Fruit fly (Drosophila melanogaster): ENCODE results near the gene Nup133.

Gene Nup133

DNA sequence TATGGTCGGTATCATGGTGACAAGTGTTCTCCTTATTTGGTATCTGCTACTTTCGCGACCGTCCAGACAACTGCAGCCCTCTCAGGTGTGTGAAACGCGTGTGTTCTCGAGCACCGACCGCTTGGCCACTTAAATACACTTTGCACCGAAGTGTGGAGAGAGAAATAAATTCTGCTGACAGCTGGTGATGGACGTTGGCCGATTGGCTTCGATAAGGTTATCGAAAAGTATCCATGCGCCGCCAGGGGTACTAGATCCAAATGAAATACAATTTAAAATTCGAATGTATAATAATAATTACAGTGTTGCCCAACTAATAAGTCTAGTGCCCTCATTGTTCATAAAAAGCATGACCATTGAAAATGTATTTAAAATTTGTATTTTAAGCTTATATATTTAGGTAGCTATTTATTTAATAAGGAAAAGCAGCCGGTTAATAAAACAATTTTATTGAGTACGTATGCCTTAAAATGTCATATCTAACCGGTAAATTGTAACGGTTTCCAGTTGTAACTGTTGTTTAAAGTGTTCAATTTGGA lies 4.0 kb upstream of the Nup133 start, which contains the start of the genes Gclm and CG17625 (continued):
- no peak for TF ChIP-seq C15 (GFP tag; IDR thresholded peaks at IDR 0.05)
- peak; percentile 36 for TF ChIP-seq dmrt99B (tag; optimal IDR thresholded peaks at IDR 0.05)
- no peak for TF ChIP-seq CG11398 (GFP tag; optimal IDR thresholded peaks at IDR 0.05)
- peak; percentile 18 to 21 for TF ChIP-seq chif (GFP tag; optimal IDR thresholded peaks at IDR 0.05)
- TF ChIP-seq ci (GFP tag; IDR thresholded peaks at IDR 0.05) = peak; percentile 74
- no peak for TF ChIP-seq insv (GFP tag; optimal IDR thresholded peaks at IDR 0.05)
- TF ChIP-seq psq (GFP tag; optimal IDR thresholded peaks at IDR 0.05) = peak; percentile 0
- TF ChIP-seq CG9876 (GFP tag; optimal IDR thresholded peaks at IDR 0.05) = no peak
- peak; percentile 22 for TF ChIP-seq CG10654 (GFP tag; optimal IDR thresholded peaks at IDR 0.05)
- no peak; the same call in 1 of the 2 replicates for TF ChIP-seq CG16779 (GFP tag; IDR thresholded peaks at IDR 0.05)
- TF ChIP-seq da (GFP tag; optimal IDR thresholded peaks at IDR 0.05) = no peak
- TF ChIP-seq CG16863 (GFP tag; optimal IDR thresholded peaks at IDR 0.05) = no peak
- peak; percentile 73 for TF ChIP-seq HLH4C (GFP tag; IDR thresholded peaks at IDR 0.05; ENCODE audit: partially characterized antibody)
- TF ChIP-seq Chrac-16 (GFP tag; optimal IDR thresholded peaks at IDR 0.05) = peak; percentile 34
- peak; percentile 89 for TF ChIP-seq Myb (GFP tag; optimal IDR thresholded peaks at IDR 0.05)
- TF ChIP-seq CG33557 (GFP tag; optimal IDR thresholded peaks at IDR 0.05) = peak; percentile 50
- peak; percentile 27 for TF ChIP-seq CG12744 (GFP tag; optimal IDR thresholded peaks at IDR 0.05)
- peak; percentile 62 for TF ChIP-seq Xbp1 (GFP tag; optimal IDR thresholded peaks at IDR 0.05)
- TF ChIP-seq gem (tag; optimal IDR thresholded peaks at IDR 0.05) = no peak
- TF ChIP-seq Hr51 (GFP tag; optimal IDR thresholded peaks at IDR 0.05) = peak; percentile 46 to 52
- TF ChIP-seq CG9437 (GFP tag; optimal IDR thresholded peaks at IDR 0.05) = peak; percentile 23
- TF ChIP-seq CG14441 (GFP tag; IDR thresholded peaks at IDR 0.05) = peak; percentile 49; the same call in 1 of the 2 replicates
- TF ChIP-seq fd64A (GFP tag; optimal IDR thresholded peaks at IDR 0.05) = no peak
- TF ChIP-seq D19A (tag; optimal IDR thresholded peaks at IDR 0.05) = peak; percentile 32
- 0 out of 2 replicates have a peak, but pooled peaks have one; percentile 47 for TF ChIP-seq CG5953 (GFP tag; IDR thresholded peaks at IDR 0.05)
- TF ChIP-seq stwl (tag; optimal IDR thresholded peaks at IDR 0.05) = peak; percentile 93
- TF ChIP-seq Dek (tag; optimal IDR thresholded peaks at IDR 0.05) = peak; percentile 32
- TF ChIP-seq Hand (GFP tag; optimal IDR thresholded peaks at IDR 0.05) = peak; percentile 25
- peak; percentile 73 for TF ChIP-seq dm (GFP tag; optimal IDR thresholded peaks at IDR 0.05)
- TF ChIP-seq NK7.1 (GFP tag; optimal IDR thresholded peaks at IDR 0.05) = no peak
- TF ChIP-seq Optix (GFP tag; IDR thresholded peaks at IDR 0.05) = no peak
- TF ChIP-seq CG9215 (GFP tag; IDR thresholded peaks at IDR 0.05) = peak; percentile 45; the same call in 1 of the 2 replicates
- TF ChIP-seq ken (GFP tag; IDR thresholded peaks at IDR 0.05) = peak; percentile 14; the same call in 1 of the 3 replicates
- no peak for TF ChIP-seq CG4854 (GFP tag; optimal IDR thresholded peaks at IDR 0.05)
- no peak for TF ChIP-seq Atf6 (GFP tag; IDR thresholded peaks at IDR 0.05)
- peak; percentile 66 for TF ChIP-seq CHES-1-like (GFP tag; optimal IDR thresholded peaks at IDR 0.05)
- no peak for TF ChIP-seq ac (GFP tag; optimal IDR thresholded peaks at IDR 0.05)
- peak; percentile 33; the same call in 1 of the 3 replicates for TF ChIP-seq ase (GFP tag; IDR thresholded peaks at IDR 0.05)
- TF ChIP-seq Awh (GFP tag; IDR thresholded peaks at IDR 0.05) = peak; percentile 41; the same call in 1 of the 2 replicates
- TF ChIP-seq ab (GFP tag; optimal IDR thresholded peaks at IDR 0.05) = no peak
- TF ChIP-seq aop (GFP tag; IDR thresholded peaks at IDR 0.05) = no peak
- TF ChIP-seq kah (GFP tag; optimal IDR thresholded peaks at IDR 0.05) = peak; percentile 57
- no peak for TF ChIP-seq pita (GFP tag; optimal IDR thresholded peaks at IDR 0.05)
- TF ChIP-seq CG12659 (GFP tag; optimal IDR thresholded peaks at IDR 0.05) = peak; percentile 75
- TF ChIP-seq Oaz (GFP tag; IDR thresholded peaks at IDR 0.05) = peak; percentile 35; the same call in 1 of the 2 replicates
- TF ChIP-seq ATbp (GFP tag; optimal IDR thresholded peaks at IDR 0.05) = no peak
- no peak for TF ChIP-seq pan (optimal IDR thresholded peaks at IDR 0.05)
- no peak for TF ChIP-seq pan (GFP tag; optimal IDR thresholded peaks at IDR 0.05 in 1 of 2, IDR thresholded peaks at IDR 0.05 in 1 of 2)
- TF ChIP-seq Abd-B (GFP tag; optimal IDR thresholded peaks at IDR 0.05) = peak; percentile 75
- TF ChIP-seq cad (GFP tag; optimal IDR thresholded peaks at IDR 0.05) = no peak
- TF ChIP-seq repo (GFP tag; optimal IDR thresholded peaks at IDR 0.05) = no peak
